Worm (Caenorhabditis elegans): ENCODE results near the gene acbp-6.

Gene acbp-6

ce11 chrII:11979449-11980095 is 6.0 kb upstream of the acbp-6 start, which contains the start of the genes ash-2 and Y17G7B.20:
TSS of gene ash-2 (plus strand) at chrII:11979838.
TSS of gene Y17G7B.20 (minus strand) at chrII:11979844.
- TF ChIP-seq ceh-39 (tag; optimal IDR thresholded peaks at IDR 0.05): peak; percentile 100
- no peak for TF ChIP-seq M03D4.4 (tag; optimal IDR thresholded peaks at IDR 0.05)
- TF ChIP-seq hlh-1 (tag; optimal IDR thresholded peaks at IDR 0.05): peak; percentile 3
- no peak for TF ChIP-seq unc-39 (tag; optimal IDR thresholded peaks at IDR 0.05)
- peak; percentile 33 for TF ChIP-seq lin-13 (tag; optimal IDR thresholded peaks at IDR 0.05)
- TF ChIP-seq unc-120 (tag; optimal IDR thresholded peaks at IDR 0.05; ENCODE audit: poor library complexity, severe bottlenecking): no peak
- TF ChIP-seq ztf-11 (tag; optimal IDR thresholded peaks at IDR 0.05): peak; percentile 16
- TF ChIP-seq ces-1 (GFP tag; optimal IDR thresholded peaks at IDR 0.05): peak; percentile 29

- TF ChIP-seq elt-1 (tag; optimal IDR thresholded peaks at IDR 0.05; ENCODE audit: borderline replicate concordance, insufficient read depth) (no peak), unc-62 (GFP tag; optimal IDR thresholded peaks at IDR 0.05) (no peak), cnd-1 (tag; optimal IDR thresholded peaks at IDR 0.05) (no peak), zip-8 (tag; optimal IDR thresholded peaks at IDR 0.05) (no peak), unc-39 (tag; optimal IDR thresholded peaks at IDR 0.05) (no peak)
Observed at ce11 chrII:11978920-11979319, 5.4 kb upstream of the acbp-6 start.

ce11 chrII:11978478-11978877 is 4.9 kb upstream of the acbp-6 start:
- TF ChIP-seq nhr-28 (tag; optimal IDR thresholded peaks at IDR 0.05): no peak
- no peak for TF ChIP-seq ceh-39 (tag; optimal IDR thresholded peaks at IDR 0.05)
- no peak for TF ChIP-seq M03D4.4 (tag; optimal IDR thresholded peaks at IDR 0.05)
- TF ChIP-seq ces-1 (GFP tag; optimal IDR thresholded peaks at IDR 0.05): no peak
- no peak for TF ChIP-seq sem-2 (GFP tag; optimal IDR thresholded peaks at IDR 0.05)
- no peak for TF ChIP-seq nhr-2 (tag; optimal IDR thresholded peaks at IDR 0.05)
- no peak for TF ChIP-seq lin-32 (GFP tag; optimal IDR thresholded peaks at IDR 0.05)
- TF ChIP-seq lin-13 (tag; optimal IDR thresholded peaks at IDR 0.05): no peak
- no peak for TF ChIP-seq unc-62 (GFP tag; optimal IDR thresholded peaks at IDR 0.05)
- no peak for TF ChIP-seq mls-2 (tag; optimal IDR thresholded peaks at IDR 0.05)
- no peak for TF ChIP-seq elt-1 (tag; optimal IDR thresholded peaks at IDR 0.05; ENCODE audit: borderline replicate concordance, insufficient read depth)
- no peak for TF ChIP-seq cnd-1 (tag; optimal IDR thresholded peaks at IDR 0.05)

- TF ChIP-seq sptf-1 (tag; optimal IDR thresholded peaks at IDR 0.05) (no peak), bed-3 (GFP tag; optimal IDR thresholded peaks at IDR 0.05) (no peak), drap-1 (GFP tag; optimal IDR thresholded peaks at IDR 0.05) (no peak), unc-120 (tag; optimal IDR thresholded peaks at IDR 0.05; ENCODE audit: poor library complexity, severe bottlenecking) (no peak)
Observed at ce11 chrII:11977363-11977762, 3.8 kb upstream of the acbp-6 start, which contains the start of gene Y17G7B.21. TSS of gene Y17G7B.21 (minus strand) at chrII:11977661.

- no peak for TF ChIP-seq cnd-1 (tag; optimal IDR thresholded peaks at IDR 0.05)
- TF ChIP-seq nhr-76 (tag; optimal IDR thresholded peaks at IDR 0.05): no peak
- TF ChIP-seq ceh-43 (GFP tag; optimal IDR thresholded peaks at IDR 0.05): no peak
- no peak for TF ChIP-seq elt-1 (tag; optimal IDR thresholded peaks at IDR 0.05; ENCODE audit: borderline replicate concordance, insufficient read depth)
- TF ChIP-seq mab-5 (tag; optimal IDR thresholded peaks at IDR 0.05): no peak
- no peak for TF ChIP-seq mep-1 (tag; optimal IDR thresholded peaks at IDR 0.05)
- TF ChIP-seq snpc-4 (tag; optimal IDR thresholded peaks at IDR 0.05): no peak
- TF ChIP-seq lin-32 (GFP tag; optimal IDR thresholded peaks at IDR 0.05): no peak
- no peak for TF ChIP-seq unc-39 (tag; optimal IDR thresholded peaks at IDR 0.05)
- TF ChIP-seq blmp-1 (tag; optimal IDR thresholded peaks at IDR 0.05): no peak
- TF ChIP-seq zip-8 (tag; optimal IDR thresholded peaks at IDR 0.05): no peak
- no peak for TF ChIP-seq mls-2 (tag; optimal IDR thresholded peaks at IDR 0.05)
- no peak for TF ChIP-seq nhr-12 (tag; optimal IDR thresholded peaks at IDR 0.05)
- no peak for TF ChIP-seq flh-1 (GFP tag; optimal IDR thresholded peaks at IDR 0.05)
- TF ChIP-seq ces-1 (GFP tag; optimal IDR thresholded peaks at IDR 0.05): no peak
- no peak for TF ChIP-seq unc-62 (GFP tag; optimal IDR thresholded peaks at IDR 0.05)
- no peak for TF ChIP-seq sem-2 (GFP tag; optimal IDR thresholded peaks at IDR 0.05)
Observed at ce11 chrII:11976727-11977259, 3.3 kb upstream of the acbp-6 start.
